Worm (Caenorhabditis elegans) whole organism, midembryonic: Measurements from ENCODE around the gene Y47D7A.15.

Source experiments
- cog-1 ChIP-seq: sonication (generic microtip); optimal IDR thresholded peaks from 2 replicates; lab custom pipeline; 2016; ENCODE audit warnings: missing genetic modification characterization, missing compliant biosample characterization
- flt-1 ChIP-seq: fragments of 200-800 bp; sonication (Bioruptor generic); IDR thresholded peaks from 2 replicates; pipeline ENCODE4 v1.3.6; 2022; ENCODE audit warnings: missing genetic modification characterization, missing compliant biosample characterization
- klf-2 ChIP-seq: fragments of 200-800 bp; sonication (Bioruptor generic); conservative IDR thresholded peaks from 2 replicates; pipeline ENCODE4 v1.3.6; 2022; ENCODE audit warnings: missing genetic modification reagents, missing genetic modification characterization, missing compliant biosample characterization
- med-1 ChIP-seq: sonication (generic microtip); optimal IDR thresholded peaks from 2 replicates; lab custom pipeline; 2017; ENCODE audit warnings: missing genetic modification characterization, mild to moderate bottlenecking, missing compliant biosample characterization, antibody characterized with exemption, missing genetic modification reagents; ENCODE audit not compliant: insufficient read depth
- ref-1 ChIP-seq: fragments of 200-800 bp; sonication (Bioruptor generic); conservative IDR thresholded peaks from 2 replicates; pipeline ENCODE4 v1.3.6; 2022; ENCODE audit warnings: missing genetic modification reagents, missing genetic modification characterization, missing compliant biosample characterization
- tab-1 ChIP-seq: fragments of 200-800 bp; sonication (Bioruptor generic); IDR thresholded peaks from 2 replicates; pipeline ENCODE4 v1.3.6; 2022; ENCODE audit warnings: missing genetic modification characterization, missing compliant biosample characterization
- ztf-23 ChIP-seq: fragments of 200-800 bp; sonication (Bioruptor generic); IDR thresholded peaks from 2 replicates; pipeline ENCODE4 v1.3.6; 2022; ENCODE audit warnings: missing genetic modification reagents, missing genetic modification characterization, missing compliant biosample characterization
- ztf-29 ChIP-seq: fragments of 200-800 bp; sonication (Bioruptor generic); IDR thresholded peaks from 2 replicates; pipeline ENCODE4 v1.3.6; 2022; ENCODE audit warnings: missing genetic modification reagents, missing genetic modification characterization, missing compliant biosample characterization

ce11 chrV:4442749-4443381 lies 9.9 kb upstream of the Y47D7A.15 start, which contains the start of gene rft-1:
- no peak for TF ChIP-seq ztf-29
- no peak for TF ChIP-seq ztf-23
- no peak for TF ChIP-seq flt-1 (GFP tag; lab: Robert Waterston, UW)
- TF ChIP-seq klf-2, result no peak
- no peak for TF ChIP-seq tab-1 (GFP tag; lab: Robert Waterston, UW)
- TF ChIP-seq cog-1 (tag; lab: Kevin White, UChicago), result no peak
- TF ChIP-seq med-1 (GFP tag; lab: Kevin White, UChicago), result no peak
- no peak for TF ChIP-seq ref-1 (GFP tag; lab: Robert Waterston, UW)
